Fruit fly (Drosophila melanogaster): ENCODE results near the gene kuk.

DNA sequence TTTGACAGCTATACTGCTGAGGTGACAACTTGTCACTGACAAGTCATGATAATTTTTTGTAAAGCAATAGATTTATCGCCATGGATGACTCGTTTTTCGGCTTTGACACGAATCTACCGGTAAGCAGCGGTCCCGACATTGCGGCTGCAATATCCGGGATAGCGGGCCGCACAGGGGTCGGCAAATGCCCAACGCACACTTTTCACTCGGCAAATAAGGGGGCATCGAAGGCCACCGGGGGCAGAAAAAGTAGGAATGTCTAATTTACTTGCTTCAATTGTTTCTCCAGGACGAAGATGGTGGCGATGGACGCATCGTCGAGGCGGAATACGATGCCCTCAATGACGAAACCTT is 36.5 kb upstream of the kuk start:
- TF ChIP-seq Sox15 (GFP tag; optimal IDR thresholded peaks at IDR 0.05) (no peak), Sox102F (GFP tag; optimal IDR thresholded peaks at IDR 0.05) (no peak), CG11902 (GFP tag; optimal IDR thresholded peaks at IDR 0.05) (no peak), pdm3 (GFP tag; optimal IDR thresholded peaks at IDR 0.05) (no peak), spab (GFP tag; optimal IDR thresholded peaks at IDR 0.05) (no peak), Met (GFP tag; optimal IDR thresholded peaks at IDR 0.05) (no peak), CG11294 (GFP tag; IDR thresholded peaks at IDR 0.05) (no peak)

Measured in whole organism, prepupa.